Fruit fly (Drosophila melanogaster): ENCODE measurements around the gene msl-2.
A peak's percentile ranks its signal among the peaks of the same experiment; 100 is the strongest.

msl-2 gene

DNA sequence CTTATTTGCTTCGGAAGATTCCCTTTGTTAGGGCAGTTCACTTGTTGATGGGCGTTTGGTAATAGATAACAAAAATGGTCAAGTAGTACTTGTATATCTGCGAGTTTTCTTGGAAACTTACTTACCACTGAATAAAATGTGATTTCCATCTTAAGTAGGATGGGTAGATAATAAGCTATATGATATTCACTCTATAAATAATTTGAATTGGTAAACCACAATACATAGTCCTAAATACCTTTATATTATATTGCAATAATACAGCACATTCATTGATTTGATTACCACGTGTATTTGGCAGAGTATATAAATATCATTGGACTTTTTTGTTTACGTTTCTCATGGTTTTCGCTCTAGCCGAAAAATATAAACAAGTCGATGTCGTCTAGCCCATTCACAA is 10.0 kb upstream of the msl-2 start (continued):
- TF ChIP-seq tgo (GFP tag; IDR thresholded peaks at IDR 0.05) (peak; percentile 73; the same call in 2 of the 3 replicates), CG7987 (GFP tag; optimal IDR thresholded peaks at IDR 0.05) (peak; percentile 31), CG7556 (GFP tag; optimal IDR thresholded peaks at IDR 0.05) (peak; percentile 84), bsh (GFP tag; optimal IDR thresholded peaks at IDR 0.05) (peak in 1 of 2 experiments; percentile 42), hkb (optimal IDR thresholded peaks at IDR 0.05) (no peak), hkb (GFP tag; IDR thresholded peaks at IDR 0.05) (no peak), CG34422 (GFP tag; IDR thresholded peaks at IDR 0.05) (peak; percentile 81), trh (GFP tag; optimal IDR thresholded peaks at IDR 0.05) (no peak), CG17829 (tag; optimal IDR thresholded peaks at IDR 0.05) (peak; percentile 28), amos (GFP tag; IDR thresholded peaks at IDR 0.05; ENCODE audit: partially characterized antibody) (no peak), Pdp1 (GFP tag; optimal IDR thresholded peaks at IDR 0.05) (peak; percentile 43 to 52), CG15269 (tag; optimal IDR thresholded peaks at IDR 0.05) (peak; percentile 80), CG10979 (tag; optimal IDR thresholded peaks at IDR 0.05) (peak; percentile 58), E2f2 (GFP tag; IDR thresholded peaks at IDR 0.05) (peak; percentile 31; the same call in 1 of the 2 replicates), Bteb2 (GFP tag; optimal IDR thresholded peaks at IDR 0.05) (peak; percentile 18), tna (GFP tag; IDR thresholded peaks at IDR 0.05; ENCODE audit: partially characterized antibody) (no peak), CG1529 (GFP tag; optimal IDR thresholded peaks at IDR 0.05) (no peak), chif (GFP tag; optimal IDR thresholded peaks at IDR 0.05) (peak; percentile 25 to 34), sisA (GFP tag; IDR thresholded peaks at IDR 0.05) (peak; percentile 44), jing (GFP tag; optimal IDR thresholded peaks at IDR 0.05) (no peak), ato (GFP tag; IDR thresholded peaks at IDR 0.05; ENCODE audit: partially characterized antibody) (no peak), CoRest (tag; optimal IDR thresholded peaks at IDR 0.05) (peak; percentile 80), Mes4 (GFP tag; optimal IDR thresholded peaks at IDR 0.05) (no peak), NC2β (GFP tag; optimal IDR thresholded peaks at IDR 0.05) (no peak), wdn (GFP tag; IDR thresholded peaks at IDR 0.05) (no peak), Rfx (GFP tag; IDR thresholded peaks at IDR 0.05) (peak; percentile 66), br (optimal IDR thresholded peaks at IDR 0.05) (no peak), CG6272 (GFP tag; IDR thresholded peaks at IDR 0.05) (no peak), pho (GFP tag; optimal IDR thresholded peaks at IDR 0.05) (peak; percentile 44), chm (GFP tag; IDR thresholded peaks at IDR 0.05) (no peak), CG3726 (GFP tag; IDR thresholded peaks at IDR 0.05) (0 out of 3 replicates have a peak, but pooled peaks have one; percentile 18), Nf-YA (GFP tag; IDR thresholded peaks at IDR 0.05) (no peak), mam (GFP tag; optimal IDR thresholded peaks at IDR 0.05) (peak; percentile 53), bbx (GFP tag; IDR thresholded peaks at IDR 0.05; ENCODE audit: partially characterized antibody) (no peak), zfh1 (GFP tag; IDR thresholded peaks at IDR 0.05) (no peak), Oli (tag; optimal IDR thresholded peaks at IDR 0.05) (peak; percentile 65), CG8089 (GFP tag; optimal IDR thresholded peaks at IDR 0.05) (no peak), CG11695 (GFP tag; IDR thresholded peaks at IDR 0.05) (peak; percentile 72; the same call in 2 of the 3 replicates), Xbp1 (GFP tag; optimal IDR thresholded peaks at IDR 0.05) (peak; percentile 57), CG9797 (GFP tag; optimal IDR thresholded peaks at IDR 0.05) (no peak), CG30020 (tag; optimal IDR thresholded peaks at IDR 0.05) (no peak), Med (GFP tag) (peak; percentile 77), cad (GFP tag; optimal IDR thresholded peaks at IDR 0.05) (no peak), Meics (GFP tag; optimal IDR thresholded peaks at IDR 0.05) (peak; percentile 83), CG6813 (GFP tag; optimal IDR thresholded peaks at IDR 0.05) (peak; percentile 30), CG34376 (GFP tag; optimal IDR thresholded peaks at IDR 0.05) (no peak), ham (GFP tag; IDR thresholded peaks at IDR 0.05) (no peak), esg (GFP tag; conservative IDR thresholded peaks at IDR 0.05) (peak; percentile 59), NFAT (GFP tag; IDR thresholded peaks at IDR 0.05) (0 out of 2 replicates have a peak, but pooled peaks have one; percentile 40), CG11723 (GFP tag; optimal IDR thresholded peaks at IDR 0.05) (peak; percentile 37), HHEX (GFP tag; optimal IDR thresholded peaks at IDR 0.05) (peak; percentile 76), dan (GFP tag; IDR thresholded peaks at IDR 0.05) (no peak)
